Worm (Caenorhabditis elegans) whole organism, L4 larva: ENCODE data around the gene T07G12.3.

ENCODE experiments used
- F10B5.3 ChIP-seq: sonication (generic microtip); optimal IDR thresholded peaks from 2 replicates; lab custom pipeline; 2016; ENCODE audit warnings: mild to moderate bottlenecking, missing genetic modification characterization, missing compliant biosample characterization
- F44E2.7 ChIP-seq: fragments of 200-800 bp; sonication (Bioruptor generic); IDR thresholded peaks from 2 replicates; pipeline ENCODE4 v2.1.2; 2022; ENCODE audit warnings: missing genetic modification characterization, missing compliant biosample characterization
- T26A8.4 ChIP-seq: fragments of 200-800 bp; sonication (Bioruptor generic); IDR thresholded peaks from 2 replicates; pipeline ENCODE4 v1.3.6; 2022; ENCODE audit warnings: missing genetic modification characterization, missing compliant biosample characterization
- Y5F2A.4 ChIP-seq: fragments of 200-800 bp; sonication (Bioruptor generic); optimal IDR thresholded peaks from 2 replicates; lab custom pipeline; 2018; ENCODE audit warnings: mild to moderate bottlenecking, missing genetic modification characterization, missing compliant biosample characterization
- aha-1 ChIP-seq: fragments of 150-350 bp; peaks from one replicate; lab custom pipeline; 2014; ENCODE audit warnings: missing biosample characterization, missing genetic modification characterization
- ama-1 ChIP-seq: fragments of 150-350 bp; optimal IDR thresholded peaks from 2 replicates; lab custom pipeline; 2014; ENCODE audit warnings: inconsistent platforms, mixed read lengths
- ceh-28 ChIP-seq: fragments of 150-350 bp; optimal IDR thresholded peaks from 2 replicates; lab custom pipeline; 2014; ENCODE audit warnings: missing biosample characterization, missing genetic modification reagents, missing genetic modification characterization
- ceh-62 ChIP-seq: sonication (generic microtip); optimal IDR thresholded peaks from 2 replicates; lab custom pipeline; 2017; ENCODE audit warnings: missing biosample characterization, missing genetic modification characterization
- cey-2 ChIP-seq: sonication (generic microtip); optimal IDR thresholded peaks from 3 replicates; lab custom pipeline; 2017; ENCODE audit warnings: missing genetic modification characterization, mild to moderate bottlenecking, missing compliant biosample characterization, antibody characterized with exemption, borderline replicate concordance; ENCODE audit not compliant: insufficient read depth
- daf-12 ChIP-seq: fragments of 150-350 bp; optimal IDR thresholded peaks from 2 replicates; lab custom pipeline; 2014; ENCODE audit warnings: missing biosample characterization, missing genetic modification reagents, missing genetic modification characterization
- daf-16 ChIP-seq, 3 experiments: sonication (generic microtip); optimal IDR thresholded peaks; 2 replicates each; lab custom pipeline; 2016 to 2017; ENCODE audit warnings: missing genetic modification characterization in 3 of 3, missing genetic modification reagents in 3 of 3, mild to moderate bottlenecking in 2 of 3, missing compliant biosample characterization in 2 of 3, missing biosample characterization in 1 of 3, moderate library complexity in 1 of 3
- daf-19 ChIP-seq: fragments of 200-800 bp; sonication (Bioruptor generic); conservative IDR thresholded peaks from 2 replicates; pipeline ENCODE4 v1.3.6; 2022; ENCODE audit warnings: missing genetic modification characterization, missing compliant biosample characterization
- daf-8 ChIP-seq: fragments of 200-800 bp; sonication (Bioruptor generic); IDR thresholded peaks from 2 replicates; pipeline ENCODE4 v1.3.6; 2022; ENCODE audit warnings: missing genetic modification characterization, missing compliant biosample characterization
- dmd-6 ChIP-seq: fragments of 200-800 bp; sonication (Bioruptor generic); IDR thresholded peaks from 2 replicates; pipeline ENCODE4 v1.3.6; 2022; ENCODE audit warnings: missing genetic modification reagents, missing genetic modification characterization, missing compliant biosample characterization
- dmd-8 ChIP-seq: fragments of 200-800 bp; sonication (Bioruptor generic); IDR thresholded peaks from 2 replicates; pipeline ENCODE4 v1.3.6; 2022; ENCODE audit warnings: missing genetic modification characterization, missing compliant biosample characterization
- duxl-1 ChIP-seq: sonication (generic microtip); optimal IDR thresholded peaks from 2 replicates; lab custom pipeline; 2016; ENCODE audit warnings: mild to moderate bottlenecking, missing genetic modification characterization, moderate library complexity, missing compliant biosample characterization; ENCODE audit not compliant: poor library complexity
- dve-1 ChIP-seq: sonication (generic microtip); optimal IDR thresholded peaks from 2 replicates; lab custom pipeline; 2017; ENCODE audit warnings: antibody characterized with exemption, mild to moderate bottlenecking, missing genetic modification characterization, missing compliant biosample characterization; ENCODE audit not compliant: insufficient read depth
- egl-27 ChIP-seq: sonication (generic microtip); optimal IDR thresholded peaks from 3 replicates; lab custom pipeline; 2017; ENCODE audit warnings: missing biosample characterization, missing genetic modification reagents, missing genetic modification characterization
- fkh-10 ChIP-seq: fragments of 150-350 bp; optimal IDR thresholded peaks from 2 replicates; lab custom pipeline; 2014; ENCODE audit warnings: missing biosample characterization, missing genetic modification reagents, missing genetic modification characterization
- hlh-11 ChIP-seq: fragments of 200-800 bp; sonication (Bioruptor generic); optimal IDR thresholded peaks from 2 replicates; lab custom pipeline; 2018; ENCODE audit warnings: mild to moderate bottlenecking, missing genetic modification characterization, missing compliant biosample characterization
- hlh-30 ChIP-seq: sonication (generic microtip); optimal IDR thresholded peaks from 2 replicates; lab custom pipeline; 2017; ENCODE audit warnings: antibody characterized with exemption, mild to moderate bottlenecking, missing genetic modification characterization, missing compliant biosample characterization; ENCODE audit not compliant: insufficient read depth
- hmg-1.1 ChIP-seq: fragments of 200-800 bp; sonication (Bioruptor generic); IDR thresholded peaks from 2 replicates; pipeline ENCODE4 v1.3.6; 2022; ENCODE audit warnings: missing genetic modification reagents, missing genetic modification characterization, missing compliant biosample characterization
- lin-1 ChIP-seq: fragments of 200-800 bp; sonication (Bioruptor generic); IDR thresholded peaks from 2 replicates; pipeline ENCODE4 v1.3.6; 2022; ENCODE audit warnings: missing genetic modification reagents, missing genetic modification characterization, missing compliant biosample characterization
- lin-15B ChIP-seq: fragments of 150-350 bp; sonication (generic microtip); optimal IDR thresholded peaks from 3 replicates; lab custom pipeline; 2014; ENCODE audit warnings: missing biosample characterization, missing genetic modification characterization
- lin-38 ChIP-seq: fragments of 200-800 bp; sonication (Bioruptor generic); IDR thresholded peaks from 2 replicates; pipeline ENCODE4 v1.3.6; 2022; ENCODE audit warnings: missing genetic modification reagents, missing genetic modification characterization, missing compliant biosample characterization
- lin-39 ChIP-seq: fragments of 150-350 bp; optimal IDR thresholded peaks from 2 replicates; lab custom pipeline; 2014; ENCODE audit warnings: missing biosample characterization, missing genetic modification reagents, missing genetic modification characterization
- lir-3 ChIP-seq: sonication (generic microtip); optimal IDR thresholded peaks from 2 replicates; lab custom pipeline; 2016; ENCODE audit warnings: mild to moderate bottlenecking, missing genetic modification characterization, missing compliant biosample characterization
- lsy-2 ChIP-seq, 2 experiments: fragments of 150-350 bp in 1 of 2; sonication (generic microtip) in 1 of 2; optimal IDR thresholded peaks; 2 replicates each; lab custom pipeline; 2014 to 2017; ENCODE audit warnings: missing biosample characterization in 2 of 2, missing genetic modification characterization in 2 of 2
- madf-9 ChIP-seq: fragments of 200-800 bp; sonication (Bioruptor generic); conservative IDR thresholded peaks from 2 replicates; pipeline ENCODE4 v1.3.6; 2022; ENCODE audit warnings: missing genetic modification reagents, missing genetic modification characterization, missing compliant biosample characterization
- mdt-29 ChIP-seq: fragments of 200-800 bp; sonication (Bioruptor generic); IDR thresholded peaks from 2 replicates; pipeline ENCODE4 v1.3.6; 2022; ENCODE audit warnings: missing genetic modification reagents, missing genetic modification characterization, missing compliant biosample characterization
- mep-1 ChIP-seq: fragments of 150-350 bp; sonication (generic microtip); optimal IDR thresholded peaks from 3 replicates; lab custom pipeline; 2014; ENCODE audit warnings: missing biosample characterization, missing genetic modification characterization
- mxl-2 ChIP-seq: fragments of 200-800 bp; sonication (Bioruptor generic); conservative IDR thresholded peaks from 2 replicates; pipeline ENCODE4 v1.3.6; 2022; ENCODE audit warnings: missing genetic modification reagents, missing genetic modification characterization, missing compliant biosample characterization
- mxl-3 ChIP-seq: fragments of 200-800 bp; sonication (Bioruptor generic); optimal IDR thresholded peaks from 2 replicates; lab custom pipeline; 2018; ENCODE audit warnings: mild to moderate bottlenecking, missing genetic modification characterization, missing compliant biosample characterization
- nhr-10 ChIP-seq: fragments of 150-350 bp; optimal IDR thresholded peaks from 2 replicates; lab custom pipeline; 2014; ENCODE audit warnings: missing biosample characterization, missing genetic modification characterization
- nhr-102 ChIP-seq: sonication (generic microtip); optimal IDR thresholded peaks from 2 replicates; lab custom pipeline; 2016; ENCODE audit warnings: mild to moderate bottlenecking, missing genetic modification characterization, moderate library complexity, missing compliant biosample characterization
- nhr-11 ChIP-seq: fragments of 150-350 bp; optimal IDR thresholded peaks from 2 replicates; lab custom pipeline; 2014; ENCODE audit warnings: missing biosample characterization, missing genetic modification characterization
- nhr-42 ChIP-seq: fragments of 200-800 bp; sonication (Bioruptor generic); IDR thresholded peaks from 2 replicates; pipeline ENCODE4 v1.3.6; 2022; ENCODE audit warnings: missing genetic modification characterization, missing compliant biosample characterization
- nhr-48 ChIP-seq: sonication (generic microtip); optimal IDR thresholded peaks from 2 replicates; lab custom pipeline; 2016; ENCODE audit warnings: mild to moderate bottlenecking, missing genetic modification characterization, missing compliant biosample characterization
- nhr-6 ChIP-seq: fragments of 150-350 bp; optimal IDR thresholded peaks from 2 replicates; lab custom pipeline; 2014; ENCODE audit warnings: missing biosample characterization, missing genetic modification characterization
- pha-4 ChIP-seq, 2 experiments: fragments of 150-350 bp in 1 of 2; fragments of 200-800 bp in 1 of 2; sonication (Bioruptor generic) in 1 of 2; IDR thresholded peaks in 1 of 2; optimal IDR thresholded peaks in 1 of 2; 2 replicates each; pipeline versions ENCODE4 v1.3.6 to Lab custom; 2014 to 2022; ENCODE audit warnings: missing genetic modification characterization in 2 of 2, missing genetic modification reagents in 2 of 2, missing biosample characterization in 1 of 2, missing compliant biosample characterization in 1 of 2
- rbr-2 ChIP-seq: sonication (generic microtip); optimal IDR thresholded peaks from 2 replicates; lab custom pipeline; 2016; ENCODE audit warnings: missing genotype, missing genetic modification characterization, missing compliant biosample characterization
- saeg-2 ChIP-seq: fragments of 200-800 bp; sonication (Bioruptor generic); IDR thresholded peaks from 2 replicates; pipeline ENCODE4 v1.3.6; 2022; ENCODE audit warnings: missing genetic modification reagents, missing genetic modification characterization, missing compliant biosample characterization
- sdz-12 ChIP-seq: fragments of 200-800 bp; sonication (Bioruptor generic); optimal IDR thresholded peaks from 2 replicates; lab custom pipeline; 2018; ENCODE audit warnings: mild to moderate bottlenecking, missing genetic modification characterization, missing compliant biosample characterization
- set-16 ChIP-seq: fragments of 200-800 bp; sonication (Bioruptor generic); IDR thresholded peaks from 2 replicates; pipeline ENCODE4 v1.3.6; 2022; ENCODE audit warnings: missing genetic modification reagents, missing genetic modification characterization, missing compliant biosample characterization
- unc-39 ChIP-seq: sonication (generic microtip); optimal IDR thresholded peaks from 2 replicates; lab custom pipeline; 2017; ENCODE audit warnings: missing biosample characterization, missing genetic modification characterization
- vab-7 ChIP-seq: fragments of 200-800 bp; sonication (Bioruptor generic); IDR thresholded peaks from 2 replicates; pipeline ENCODE4 v1.3.6; 2022; ENCODE audit warnings: missing genetic modification reagents, missing genetic modification characterization, missing compliant biosample characterization
- zip-2 ChIP-seq: fragments of 150-350 bp; optimal IDR thresholded peaks from 2 replicates; lab custom pipeline; 2014; ENCODE audit warnings: missing biosample characterization, missing genetic modification characterization
- ztf-11 ChIP-seq: fragments of 150-350 bp; optimal IDR thresholded peaks from 2 replicates; lab custom pipeline; 2014; ENCODE audit warnings: missing biosample characterization, missing genetic modification characterization

T07G12.3 gene

ce11 chrIV:10511432-10511831 is 22.3 kb upstream of the T07G12.3 start (continued):
- peak; percentile 81 for TF ChIP-seq mdt-29 (GFP tag; lab: Robert Waterston, UW)
- no peak for TF ChIP-seq egl-27 (tag; lab: Kevin White, UChicago)
- peak; percentile 48 for TF ChIP-seq mep-1 (tag; lab: Kevin White, UChicago)
- TF ChIP-seq nhr-6 (tag; lab: Kevin White, UChicago): no peak
- peak; percentile 74 for TF ChIP-seq nhr-48 (tag; lab: Kevin White, UChicago)
- TF ChIP-seq cey-2 (tag; lab: Kevin White, UChicago): no peak
- no peak for TF ChIP-seq hmg-1.1 (GFP tag; lab: Robert Waterston, UW)
- no peak for TF ChIP-seq F10B5.3 (tag; lab: Kevin White, UChicago)
- no peak for TF ChIP-seq Y5F2A.4 (GFP tag; lab: Kevin White, UChicago)
- TF ChIP-seq dmd-8 (GFP tag; lab: Robert Waterston, UW): no peak
- TF ChIP-seq ceh-28 (tag; lab: Kevin White, UChicago): no peak
- no peak for TF ChIP-seq nhr-42
- TF ChIP-seq sdz-12 (GFP tag; lab: Kevin White, UChicago): no peak
- TF ChIP-seq hlh-30 (tag; lab: Kevin White, UChicago): peak; percentile 37
- TF ChIP-seq rbr-2 (tag; lab: Kevin White, UChicago): no peak
- TF ChIP-seq nhr-11 (tag; lab: Kevin White, UChicago): no peak
- TF ChIP-seq vab-7 (GFP tag; lab: Robert Waterston, UW): no peak
- peak; percentile 71 for TF ChIP-seq dmd-6 (GFP tag; lab: Robert Waterston, UW)
- TF ChIP-seq set-16 (GFP tag; lab: Robert Waterston, UW): no peak
- TF ChIP-seq zip-2: no peak
- TF ChIP-seq saeg-2 (GFP tag; lab: Robert Waterston, UW): no peak
- TF ChIP-seq lin-15B: no peak
- TF ChIP-seq nhr-102: peak; percentile 61
- TF ChIP-seq daf-12 (tag; lab: Kevin White, UChicago): no peak
- no peak for TF ChIP-seq daf-19 (GFP tag; lab: Robert Waterston, UW)
- TF ChIP-seq T26A8.4: peak; percentile 18; the same call in 1 of the 2 replicates
- no peak for TF ChIP-seq lin-39 (tag; lab: Kevin White, UChicago)
- no peak for TF ChIP-seq unc-39 (tag; lab: Kevin White, UChicago)
- no peak for TF ChIP-seq mxl-2 (GFP tag; lab: Robert Waterston, UW)
- peak; percentile 32 for TF ChIP-seq mxl-3 (GFP tag; lab: Kevin White, UChicago)
- no peak for TF ChIP-seq ztf-11
- TF ChIP-seq dve-1 (tag; lab: Kevin White, UChicago): peak; percentile 89
- peak; percentile 19; the same call in 1 of the 2 replicates for TF ChIP-seq lin-38
- TF ChIP-seq ceh-62: no peak
- no peak for TF ChIP-seq madf-9 (GFP tag; lab: Robert Waterston, UW)
- no peak for TF ChIP-seq lir-3
- no peak for TF ChIP-seq duxl-1

DNA sequence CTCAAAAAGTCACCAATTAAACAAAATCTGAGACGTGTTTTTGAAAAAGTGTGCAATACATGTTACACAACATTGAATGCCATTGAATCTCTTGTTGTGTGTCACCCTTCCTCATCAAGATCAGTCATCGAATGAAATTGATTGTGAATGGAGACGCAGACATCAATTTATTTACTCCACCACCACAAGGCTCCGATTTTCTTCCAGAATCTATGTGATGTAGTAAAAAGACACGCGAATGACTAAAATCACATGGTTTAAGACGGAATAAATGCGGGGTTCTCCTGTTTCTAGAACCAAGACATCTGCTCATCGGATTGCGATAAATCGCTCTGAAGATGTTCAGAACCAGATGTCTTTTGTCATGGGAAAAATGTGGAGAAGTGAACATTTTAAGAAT is 21.0 kb upstream of the T07G12.3 start:
- TF ChIP-seq hlh-30 (tag; lab: Kevin White, UChicago) (peak; percentile 80), F44E2.7 (GFP tag; lab: Robert Waterston, UW) (no peak), aha-1 (tag; lab: Kevin White, UChicago) (peak; percentile 79), mxl-3 (GFP tag; lab: Kevin White, UChicago) (no peak), fkh-10 (GFP tag; lab: Kevin White, UChicago) (no peak), ama-1 (lab: Kevin White, UChicago) (no peak), nhr-11 (tag; lab: Kevin White, UChicago) (peak; percentile 66), pha-4 (GFP tag; IDR thresholded peaks at IDR 0.05; lab: Robert Waterston, UW) (no peak), pha-4 (tag; optimal IDR thresholded peaks at IDR 0.05; lab: Kevin White, UChicago) (no peak), lsy-2 (tag; optimal IDR thresholded peaks at IDR 0.05; lab: Kevin White, UChicago) (peak in 1 of 2 experiments; percentile 6), hlh-11 (tag; lab: Kevin White, UChicago) (peak; percentile 0), lin-1 (GFP tag; lab: Robert Waterston, UW) (no peak), nhr-10 (no peak), daf-16 (GFP tag; optimal IDR thresholded peaks at IDR 0.05; lab: Kevin White, UChicago) (peak in 1 of 2 experiments; percentile 59), daf-16 (tag; optimal IDR thresholded peaks at IDR 0.05; lab: Kevin White, UChicago) (peak; percentile 20), daf-8 (GFP tag; lab: Robert Waterston, UW) (no peak)
